Worm (Caenorhabditis elegans): Measurements from ENCODE around the gene fax-1.

ce11 chrX:3243614-3244013 is 44.5 kb upstream of the fax-1 start, which contains the start of gene irg-7:
- TF ChIP-seq unc-62 (GFP tag; optimal IDR thresholded peaks at IDR 0.05) (no peak), nhr-237 (tag; optimal IDR thresholded peaks at IDR 0.05) (no peak)

All from whole organism, mixed stage, embryonic.